Worm (Caenorhabditis elegans): Measurements from ENCODE around the gene T27E4.1.

ce11 chrV:9123186-9123585, 31.0 kb downstream of the T27E4.1 start, which contains the start of gene F21C10.11:
- TF ChIP-seq tbx-9 (tag; optimal IDR thresholded peaks at IDR 0.05; ENCODE audit: borderline replicate concordance) (no peak), snpc-4 (GFP tag; optimal IDR thresholded peaks at IDR 0.05) (no peak), snpc-4 (tag; optimal IDR thresholded peaks at IDR 0.05) (no peak), Y53G8AR.9 (GFP tag; conservative IDR thresholded peaks at IDR 0.05) (no peak), F49E8.2 (tag; optimal IDR thresholded peaks at IDR 0.05; ENCODE audit: insufficient read depth) (no peak), let-526 (GFP tag; IDR thresholded peaks at IDR 0.05) (no peak), aptf-3 (GFP tag; IDR thresholded peaks at IDR 0.05) (no peak), bed-2 (GFP tag; IDR thresholded peaks at IDR 0.05) (no peak), ceh-27 (GFP tag; optimal IDR thresholded peaks at IDR 0.05) (no peak), sea-2 (GFP tag; IDR thresholded peaks at IDR 0.05) (no peak), lin-40 (tag; optimal IDR thresholded peaks at IDR 0.05) (no peak), ztf-26 (tag; optimal IDR thresholded peaks at IDR 0.05) (no peak), F57C9.4 (tag; optimal IDR thresholded peaks at IDR 0.05) (no peak)

All from whole organism, young adult.